Fruit fly (Drosophila melanogaster) whole organism, embryonic: Measurements from ENCODE around the gene CG11617.

Experiments
- B-H2 ChIP-seq: fragments of 200-800 bp; sonication (Bioruptor generic); optimal IDR thresholded peaks from 2 replicates; lab custom pipeline; 2018; ENCODE audit warnings: missing biosample characterization, mild to moderate bottlenecking, missing genetic modification characterization
- CG10274 ChIP-seq: fragments of 200-800 bp; sonication (Bioruptor generic); optimal IDR thresholded peaks from 3 replicates; lab custom pipeline; 2017; ENCODE audit warnings: missing biosample characterization, mild to moderate bottlenecking, missing genetic modification characterization
- CG10959 ChIP-seq: fragments of 200-800 bp; sonication (Bioruptor generic); IDR thresholded peaks from 2 replicates; pipeline ENCODE4 v1.3.6; 2022; ENCODE audit warnings: missing biosample characterization, missing genetic modification characterization
- CG11456 ChIP-seq: fragments of 200-800 bp; sonication (Bioruptor generic); IDR thresholded peaks from 3 replicates; pipeline ENCODE4 v1.3.6; 2022; ENCODE audit warnings: missing biosample characterization, missing genetic modification characterization
- CG11504 ChIP-seq: fragments of 200-800 bp; sonication (Bioruptor generic); optimal IDR thresholded peaks from 3 replicates; lab custom pipeline; 2019; ENCODE audit warnings: missing biosample characterization, mild to moderate bottlenecking, missing genetic modification characterization, moderate library complexity
- CG12071 ChIP-seq: fragments of 200-800 bp; sonication (Bioruptor generic); optimal IDR thresholded peaks from 3 replicates; lab custom pipeline; 2018; ENCODE audit warnings: missing biosample characterization, mild to moderate bottlenecking, missing genetic modification characterization
- CG15011 ChIP-seq: fragments of 200-800 bp; sonication (Bioruptor generic); optimal IDR thresholded peaks from 3 replicates; lab custom pipeline; 2018; ENCODE audit warnings: missing biosample characterization, mild to moderate bottlenecking, missing genetic modification characterization
- CG15696 ChIP-seq: fragments of 200-800 bp; sonication (Bioruptor generic); optimal IDR thresholded peaks from 2 replicates; lab custom pipeline; 2019; ENCODE audit warnings: missing biosample characterization, mild to moderate bottlenecking, missing genetic modification characterization, moderate library complexity
- CG1647 ChIP-seq: fragments of 200-800 bp; sonication (Bioruptor generic); optimal IDR thresholded peaks from 3 replicates; lab custom pipeline; 2016; ENCODE audit warnings: missing biosample characterization, missing genetic modification characterization
- CG16815 ChIP-seq: fragments of 200-800 bp; sonication (Bioruptor generic); optimal IDR thresholded peaks from 3 replicates; lab custom pipeline; 2017; ENCODE audit warnings: missing biosample characterization, mild to moderate bottlenecking, missing genetic modification characterization
- CG18262 ChIP-seq: fragments of 200-800 bp; optimal IDR thresholded peaks from 3 replicates; lab custom pipeline; 2019; ENCODE audit warnings: missing biosample characterization, mild to moderate bottlenecking, missing genetic modification characterization, moderate library complexity
- CG32532 ChIP-seq: fragments of 200-800 bp; sonication (Bioruptor generic); IDR thresholded peaks from 2 replicates; pipeline ENCODE4 v1.3.6; 2022; ENCODE audit warnings: missing biosample characterization, missing genetic modification characterization
- CG3407 ChIP-seq: fragments of 200-800 bp; sonication (Bioruptor generic); optimal IDR thresholded peaks from 2 replicates; lab custom pipeline; 2018; ENCODE audit warnings: missing biosample characterization, mild to moderate bottlenecking, missing genetic modification characterization
- CG3726 ChIP-seq: fragments of 200-800 bp; sonication (Bioruptor generic); IDR thresholded peaks from 3 replicates; pipeline ENCODE4, ENCODE4 v1.3.6; 2022; ENCODE audit warnings: missing biosample characterization, missing genetic modification characterization
- CG4854 ChIP-seq: fragments of 200-800 bp; sonication (Bioruptor generic); optimal IDR thresholded peaks from 2 replicates; lab custom pipeline; 2016; ENCODE audit warnings: missing biosample characterization, missing genetic modification characterization, inconsistent platforms
- CG6791 ChIP-seq: fragments of 200-800 bp; sonication (Bioruptor generic); IDR thresholded peaks from 3 replicates; pipeline ENCODE4 v1.3.6; 2022; ENCODE audit warnings: missing biosample characterization, missing genetic modification characterization; ENCODE audit not compliant: partially characterized antibody
- CG7357 ChIP-seq: fragments of 200-800 bp; sonication (Bioruptor generic); IDR thresholded peaks from 3 replicates; pipeline ENCODE4 v1.3.6; 2022; ENCODE audit warnings: missing biosample characterization, missing genetic modification characterization
- CG8290 ChIP-seq, 3 experiments: fragments of 200-800 bp; sonication (Bioruptor generic); optimal IDR thresholded peaks; 2 replicates each; lab custom pipeline; 2016 to 2019; ENCODE audit warnings: missing biosample characterization in 3 of 3, missing genetic modification characterization in 3 of 3, mild to moderate bottlenecking in 2 of 3, moderate library complexity in 1 of 3
- CG8944 ChIP-seq: fragments of 200-800 bp; sonication (Bioruptor generic); optimal IDR thresholded peaks from 3 replicates; lab custom pipeline; 2016; ENCODE audit warnings: missing biosample characterization, missing genetic modification characterization
- D19A ChIP-seq: fragments of 200-800 bp; optimal IDR thresholded peaks from 3 replicates; lab custom pipeline; 2019; ENCODE audit warnings: missing biosample characterization, mild to moderate bottlenecking, missing genetic modification characterization, moderate library complexity
- HLH4C ChIP-seq: fragments of 200-800 bp; sonication (Bioruptor generic); IDR thresholded peaks from 3 replicates; pipeline ENCODE4 v1.3.6; 2022; ENCODE audit warnings: missing biosample characterization, missing genetic modification characterization; ENCODE audit not compliant: partially characterized antibody
- HLH54F ChIP-seq: fragments of 200-800 bp; sonication (Bioruptor generic); optimal IDR thresholded peaks from 3 replicates; lab custom pipeline; 2016; ENCODE audit warnings: missing biosample characterization, missing genetic modification characterization
- HLHmδ ChIP-seq: fragments of 200-800 bp; sonication (Bioruptor generic); optimal IDR thresholded peaks from 2 replicates; lab custom pipeline; 2018; ENCODE audit warnings: missing biosample characterization, mild to moderate bottlenecking, missing genetic modification characterization, moderate library complexity
- Jarid2 ChIP-seq: fragments of 200-800 bp; sonication (Bioruptor generic); optimal IDR thresholded peaks from 3 replicates; lab custom pipeline; 2017; ENCODE audit warnings: mild to moderate bottlenecking, missing biosample characterization, missing genetic modification reagents, missing genetic modification characterization
- MESR4 ChIP-seq: fragments of 200-800 bp; sonication (Bioruptor generic); optimal IDR thresholded peaks from 2 replicates; lab custom pipeline; 2018; ENCODE audit warnings: missing biosample characterization, mild to moderate bottlenecking, missing genetic modification characterization, moderate library complexity
- NK7.1 ChIP-seq: fragments of 200-800 bp; sonication (Bioruptor generic); optimal IDR thresholded peaks from 3 replicates; lab custom pipeline; 2016; ENCODE audit warnings: missing biosample characterization, missing genetic modification characterization
- Nf-YC ChIP-seq: fragments of 200-800 bp; optimal IDR thresholded peaks from 3 replicates; lab custom pipeline; 2019; ENCODE audit warnings: missing biosample characterization, mild to moderate bottlenecking, missing genetic modification characterization, moderate library complexity
- Pdp1 ChIP-seq, 2 experiments: fragments of 200-800 bp; sonication (Bioruptor generic); optimal IDR thresholded peaks; 3 replicates each; lab custom pipeline; 2016; ENCODE audit warnings: missing biosample characterization in 2 of 2, missing genetic modification characterization in 2 of 2, mild to moderate bottlenecking in 1 of 2, moderate library complexity in 1 of 2
- Six4 ChIP-seq: fragments of 200-800 bp; sonication (Bioruptor generic); optimal IDR thresholded peaks from 2 replicates; lab custom pipeline; 2016; ENCODE audit warnings: missing biosample characterization, missing genetic modification characterization
- Sox102F ChIP-seq: fragments of 200-800 bp; sonication (Bioruptor generic); optimal IDR thresholded peaks from 2 replicates; lab custom pipeline; 2018; ENCODE audit warnings: missing biosample characterization, mild to moderate bottlenecking, missing genetic modification characterization, moderate library complexity
- Spps ChIP-seq: fragments of 200-800 bp; sonication (Bioruptor generic); optimal IDR thresholded peaks from 2 replicates; lab custom pipeline; 2018; ENCODE audit warnings: missing biosample characterization, mild to moderate bottlenecking, missing genetic modification characterization
- Xbp1 ChIP-seq: fragments of 200-800 bp; sonication (Bioruptor generic); optimal IDR thresholded peaks from 3 replicates; lab custom pipeline; 2016; ENCODE audit warnings: missing biosample characterization, mild to moderate bottlenecking, missing genetic modification characterization
- aop ChIP-seq: fragments of 200-800 bp; sonication (Bioruptor generic); IDR thresholded peaks from 2 replicates; pipeline ENCODE4 v1.3.6; 2022; ENCODE audit warnings: missing biosample characterization, missing genetic modification characterization
- bsh ChIP-seq, 2 experiments: fragments of 200-800 bp; sonication (Bioruptor generic); optimal IDR thresholded peaks; 2 replicates each; lab custom pipeline; 2017 to 2018; ENCODE audit warnings: mild to moderate bottlenecking in 2 of 2, missing biosample characterization in 2 of 2, missing genetic modification characterization in 2 of 2, moderate library complexity in 1 of 2
- crc ChIP-seq: fragments of 200-800 bp; sonication (Bioruptor generic); optimal IDR thresholded peaks from 2 replicates; lab custom pipeline; 2016; ENCODE audit warnings: missing biosample characterization, missing genetic modification characterization
- da ChIP-seq: fragments of 200-800 bp; sonication (Bioruptor generic); optimal IDR thresholded peaks from 2 replicates; lab custom pipeline; 2016; ENCODE audit warnings: missing biosample characterization, missing genetic modification characterization
- dmrt11E ChIP-seq: fragments of 200-800 bp; sonication (Bioruptor generic); optimal IDR thresholded peaks from 3 replicates; lab custom pipeline; 2018; ENCODE audit warnings: missing biosample characterization, mild to moderate bottlenecking, missing genetic modification characterization, moderate library complexity
- dpn ChIP-seq, 2 experiments: fragments of 200-800 bp; sonication (Bioruptor generic); optimal IDR thresholded peaks; 3 replicates each; lab custom pipeline; 2016; ENCODE audit warnings: missing biosample characterization in 2 of 2, missing genetic modification characterization in 2 of 2
- eve ChIP-seq, 2 experiments: fragments of >200 bp; optimal IDR thresholded peaks; 2 replicates each; lab custom pipeline; 2017; ENCODE audit warnings: missing biosample characterization in 2 of 2, missing genetic modification characterization in 2 of 2
- fd3F ChIP-seq: fragments of 200-800 bp; sonication (Bioruptor generic); optimal IDR thresholded peaks from 2 replicates; lab custom pipeline; 2018; ENCODE audit warnings: missing biosample characterization, mild to moderate bottlenecking, missing genetic modification characterization, moderate library complexity
- gem ChIP-seq: fragments of 200-800 bp; sonication (Bioruptor generic); optimal IDR thresholded peaks from 2 replicates; lab custom pipeline; 2019; ENCODE audit warnings: missing biosample characterization, mild to moderate bottlenecking, missing genetic modification characterization, moderate library complexity
- mam ChIP-seq: fragments of 200-800 bp; sonication (Bioruptor generic); optimal IDR thresholded peaks from 3 replicates; lab custom pipeline; 2016; ENCODE audit warnings: missing biosample characterization, missing genetic modification characterization
- nmo ChIP-seq: fragments of 200-800 bp; sonication (Bioruptor generic); optimal IDR thresholded peaks from 2 replicates; lab custom pipeline; 2018; ENCODE audit warnings: missing biosample characterization, mild to moderate bottlenecking, missing genetic modification characterization, moderate library complexity
- pan ChIP-seq, 4 experiments: fragments of >200 bp in 3 of 4; fragments of 200-800 bp in 1 of 4; sonication (Bioruptor generic) in 1 of 4; optimal IDR thresholded peaks in 3 of 4; IDR thresholded peaks in 1 of 4; 2 replicates each; pipeline versions ENCODE4 v1.3.6 to Lab custom; 2017 to 2022; ENCODE audit warnings: missing biosample characterization in 2 of 4, missing genetic modification characterization in 2 of 4, mixed read lengths in 1 of 4
- pho ChIP-seq: fragments of 200-800 bp; sonication (Bioruptor generic); optimal IDR thresholded peaks from 2 replicates; lab custom pipeline; 2016; ENCODE audit warnings: missing biosample characterization, missing genetic modification characterization
- stc ChIP-seq: fragments of 200-800 bp; sonication (Bioruptor generic); IDR thresholded peaks from 2 replicates; pipeline ENCODE4 v1.3.6; 2022; ENCODE audit warnings: missing biosample characterization, missing genetic modification characterization
- trh ChIP-seq: fragments of 200-800 bp; sonication (Bioruptor generic); optimal IDR thresholded peaks from 2 replicates; lab custom pipeline; 2016; ENCODE audit warnings: missing biosample characterization, missing genetic modification characterization
- vvl ChIP-seq: fragments of 200-800 bp; sonication (Bioruptor generic); IDR thresholded peaks from 2 replicates; pipeline ENCODE4 v1.3.6; 2022; ENCODE audit warnings: missing biosample characterization, missing genetic modification characterization

CG11617 gene

dm6 chr2L:162208-162607, 44.9 kb downstream of the CG11617 start:
- TF ChIP-seq CG10959 (GFP tag; lab: Robert Waterston, UW) (no peak), CG3407 (no peak), CG3726 (GFP tag; lab: Robert Waterston, UW) (no peak), HLHmδ (GFP tag; lab: Kevin White, UChicago) (no peak), dmrt11E (tag; lab: Kevin White, UChicago) (peak; percentile 11), CG8944 (GFP tag; lab: Kevin White, UChicago) (no peak), pho (no peak), CG18262 (tag; lab: Kevin White, UChicago) (peak; percentile 14), HLH54F (GFP tag; lab: Kevin White, UChicago) (no peak), CG16815 (no peak), CG6791 (GFP tag; lab: Robert Waterston, UW) (no peak), NK7.1 (GFP tag; lab: Kevin White, UChicago) (no peak), Sox102F (GFP tag; lab: Kevin White, UChicago) (peak; percentile 2), gem (tag; lab: Kevin White, UChicago) (peak; percentile 35), MESR4 (GFP tag; lab: Kevin White, UChicago) (no peak), nmo (GFP tag; lab: Kevin White, UChicago) (peak; percentile 2), D19A (tag; lab: Kevin White, UChicago) (peak; percentile 59), eve (GFP tag; optimal IDR thresholded peaks at IDR 0.05; lab: Kevin White, UChicago) (peak in 1 of 2 experiments; percentile 69), da (GFP tag; lab: Kevin White, UChicago) (no peak), CG15011 (GFP tag; lab: Kevin White, UChicago) (no peak), CG1647 (GFP tag; lab: Kevin White, UChicago) (no peak), mam (GFP tag; lab: Kevin White, UChicago) (no peak)

DNA sequence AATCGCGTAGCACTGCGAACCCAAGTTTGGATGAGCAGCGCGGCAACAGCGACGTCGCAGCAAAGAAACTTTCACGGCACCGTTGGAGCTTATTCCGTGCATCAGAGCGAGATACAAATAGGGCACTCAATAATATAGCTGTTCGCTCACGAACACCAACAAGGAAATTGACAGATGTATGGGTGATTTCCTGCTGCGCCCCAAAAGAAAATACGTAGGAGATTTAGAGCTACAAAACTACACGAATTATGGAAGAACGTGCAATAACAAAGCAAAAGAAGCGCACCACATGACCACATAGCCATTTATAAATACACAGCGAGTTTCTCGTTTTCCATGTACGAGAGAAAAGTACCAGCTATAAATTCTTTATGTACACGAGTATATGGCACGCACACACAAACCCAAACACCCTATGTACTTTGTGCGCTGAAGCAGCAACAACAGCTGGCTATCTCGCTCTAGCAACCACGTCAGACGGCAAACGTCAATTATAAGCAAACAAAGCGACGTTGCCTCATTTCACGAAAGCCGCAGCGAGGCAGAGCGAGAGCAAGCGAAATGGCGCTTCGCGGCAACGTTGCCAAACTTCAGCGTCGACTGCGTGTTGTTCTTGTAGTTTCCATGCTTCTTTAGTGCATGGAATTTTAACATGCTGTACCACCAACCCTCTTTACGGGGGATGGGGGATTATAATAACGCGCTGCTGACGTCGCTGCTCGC, 45.5 kb downstream of the CG11617 start:
- TF ChIP-seq bsh (GFP tag; optimal IDR thresholded peaks at IDR 0.05; lab: Kevin White, UChicago) (peak in 1 of 2 experiments; percentile 8), CG11504 (tag; lab: Kevin White, UChicago) (no peak), aop (GFP tag; lab: Robert Waterston, UW) (no peak), Nf-YC (tag; lab: Kevin White, UChicago) (peak; percentile 50), Six4 (GFP tag; lab: Kevin White, UChicago) (no peak), CG4854 (no peak), Xbp1 (peak; percentile 36), Spps (tag; lab: Kevin White, UChicago) (no peak), crc (no peak), HLH4C (GFP tag; lab: Robert Waterston, UW) (no peak), CG32532 (GFP tag; lab: Robert Waterston, UW) (no peak), B-H2 (GFP tag; lab: Kevin White, UChicago) (peak; percentile 89), CG10274 (GFP tag; lab: Kevin White, UChicago) (peak; percentile 41), Jarid2 (GFP tag; lab: Kevin White, UChicago) (no peak), trh (GFP tag; lab: Kevin White, UChicago) (no peak), CG8290 (GFP tag; optimal IDR thresholded peaks at IDR 0.05; lab: Kevin White, UChicago) (no peak), CG8290 (tag; optimal IDR thresholded peaks at IDR 0.05; lab: Kevin White, UChicago) (peak; percentile 14 to 62), Pdp1 (GFP tag; optimal IDR thresholded peaks at IDR 0.05; lab: Kevin White, UChicago) (peak in 1 of 2 experiments; percentile 77), dpn (GFP tag; optimal IDR thresholded peaks at IDR 0.05; lab: Kevin White, UChicago) (no peak), CG11456 (no peak), stc (GFP tag; lab: Robert Waterston, UW) (no peak), fd3F (GFP tag; lab: Kevin White, UChicago) (no peak), vvl (GFP tag; lab: Robert Waterston, UW) (no peak), CG12071 (GFP tag; lab: Kevin White, UChicago) (peak; percentile 32), CG7357 (GFP tag; lab: Robert Waterston, UW) (no peak), CG15696 (tag; lab: Kevin White, UChicago) (peak; percentile 51), pan (optimal IDR thresholded peaks at IDR 0.05; lab: Kevin White, UChicago) (no peak), pan (GFP tag; optimal IDR thresholded peaks at IDR 0.05 in 1 of 2, IDR thresholded peaks at IDR 0.05 in 1 of 2) (no peak)
